Fruit fly (Drosophila melanogaster) whole organism, embryonic: Measurements from ENCODE around the gene CG14352.
A peak's percentile ranks its signal among the peaks of the same experiment; 100 is the strongest.

ENCODE experiments used
- Atf3 ChIP-seq: fragments of 200-800 bp; sonication (Bioruptor generic); optimal IDR thresholded peaks from 3 replicates; lab custom pipeline; 2016; ENCODE audit warnings: missing biosample characterization, missing genetic modification characterization
- Blimp-1 ChIP-seq: fragments of 200-800 bp; sonication (Bioruptor generic); optimal IDR thresholded peaks from 3 replicates; lab custom pipeline; 2018; ENCODE audit warnings: missing biosample characterization, missing genetic modification characterization, mild to moderate bottlenecking, moderate library complexity, missing genetic modification reagents
- CG10267 ChIP-seq: fragments of 200-800 bp; sonication (Bioruptor generic); optimal IDR thresholded peaks from 2 replicates; lab custom pipeline; 2018; ENCODE audit warnings: missing biosample characterization, mild to moderate bottlenecking, missing genetic modification characterization, moderate library complexity
- CG10366 ChIP-seq: fragments of 200-800 bp; sonication (Bioruptor generic); IDR thresholded peaks from 2 replicates; pipeline ENCODE4 v1.3.6; 2022; ENCODE audit warnings: missing biosample characterization, missing genetic modification characterization
- CG11085 ChIP-seq: fragments of 200-800 bp; sonication (Bioruptor generic); IDR thresholded peaks from 2 replicates; pipeline ENCODE4 v1.3.6; 2022; ENCODE audit warnings: missing biosample characterization, missing genetic modification characterization
- CG12155 ChIP-seq: fragments of 200-800 bp; sonication (Bioruptor generic); optimal IDR thresholded peaks from 3 replicates; lab custom pipeline; 2016; ENCODE audit warnings: missing biosample characterization, missing genetic modification characterization
- CG12769 ChIP-seq: fragments of 200-800 bp; sonication (Bioruptor generic); optimal IDR thresholded peaks from 2 replicates; lab custom pipeline; 2019; ENCODE audit warnings: missing biosample characterization, mild to moderate bottlenecking, missing genetic modification characterization, moderate library complexity
- CG1529 ChIP-seq: fragments of 200-800 bp; sonication (Bioruptor generic); optimal IDR thresholded peaks from 3 replicates; lab custom pipeline; 2018; ENCODE audit warnings: missing biosample characterization, missing genetic modification characterization
- CG16863 ChIP-seq: fragments of 200-800 bp; sonication (Bioruptor generic); optimal IDR thresholded peaks from 3 replicates; lab custom pipeline; 2016; ENCODE audit warnings: missing biosample characterization, missing genetic modification characterization
- CG2116 ChIP-seq: fragments of 200-800 bp; sonication (Bioruptor generic); optimal IDR thresholded peaks from 3 replicates; lab custom pipeline; 2018; ENCODE audit warnings: missing biosample characterization, mild to moderate bottlenecking, missing genetic modification characterization
- CG2199 ChIP-seq: fragments of 200-800 bp; sonication (Bioruptor generic); IDR thresholded peaks from 3 replicates; pipeline ENCODE4 v1.3.6; 2022; ENCODE audit warnings: missing biosample characterization, missing genetic modification characterization
- CG2678 ChIP-seq: fragments of 200-800 bp; sonication (Bioruptor generic); optimal IDR thresholded peaks from 3 replicates; lab custom pipeline; 2019; ENCODE audit warnings: missing biosample characterization, mild to moderate bottlenecking, missing genetic modification characterization, moderate library complexity
- CG32532 ChIP-seq: fragments of 200-800 bp; sonication (Bioruptor generic); IDR thresholded peaks from 2 replicates; pipeline ENCODE4 v1.3.6; 2022; ENCODE audit warnings: missing biosample characterization, missing genetic modification characterization
- CG34376 ChIP-seq: fragments of 200-800 bp; sonication (Bioruptor generic); optimal IDR thresholded peaks from 2 replicates; lab custom pipeline; 2018; ENCODE audit warnings: missing biosample characterization, mild to moderate bottlenecking, missing genetic modification characterization
- CG4707 ChIP-seq: fragments of 200-800 bp; sonication (Bioruptor generic); optimal IDR thresholded peaks from 2 replicates; lab custom pipeline; 2018; ENCODE audit warnings: missing biosample characterization, mild to moderate bottlenecking, missing genetic modification characterization, moderate library complexity
- CG6813 ChIP-seq: fragments of 200-800 bp; sonication (Bioruptor generic); optimal IDR thresholded peaks from 2 replicates; lab custom pipeline; 2017; ENCODE audit warnings: missing biosample characterization, missing genetic modification characterization, mild to moderate bottlenecking, moderate library complexity, missing genetic modification reagents
- CG8388 ChIP-seq: fragments of 200-800 bp; sonication (Bioruptor generic); optimal IDR thresholded peaks from 2 replicates; lab custom pipeline; 2019; ENCODE audit warnings: missing biosample characterization, mild to moderate bottlenecking, missing genetic modification characterization, moderate library complexity
- CG8924 ChIP-seq: fragments of 200-800 bp; optimal IDR thresholded peaks from 3 replicates; lab custom pipeline; 2019; ENCODE audit warnings: missing biosample characterization, mild to moderate bottlenecking, missing genetic modification characterization, moderate library complexity
- CG9797 ChIP-seq: fragments of 200-800 bp; sonication (Bioruptor generic); optimal IDR thresholded peaks from 3 replicates; lab custom pipeline; 2018; ENCODE audit warnings: missing biosample characterization, mild to moderate bottlenecking, missing genetic modification characterization
- CG9876 ChIP-seq: fragments of 200-800 bp; sonication (Bioruptor generic); optimal IDR thresholded peaks from 2 replicates; lab custom pipeline; 2016; ENCODE audit warnings: missing biosample characterization, missing genetic modification characterization
- Dip2 ChIP-seq: fragments of 200-800 bp; sonication (Bioruptor generic); IDR thresholded peaks from 2 replicates; pipeline ENCODE4 v1.3.6; 2022; ENCODE audit warnings: missing biosample characterization, missing genetic modification characterization
- Eip74EF ChIP-seq, 2 experiments: fragments of 200-800 bp in 1 of 2; fragments of >200 bp in 1 of 2; sonication (Bioruptor generic) in 1 of 2; optimal IDR thresholded peaks; 2 replicates each; lab custom pipeline; 2017 to 2019; ENCODE audit warnings: missing biosample characterization in 2 of 2, missing genetic modification characterization in 2 of 2, mild to moderate bottlenecking in 1 of 2, moderate library complexity in 1 of 2
- HLHmδ ChIP-seq: fragments of 200-800 bp; sonication (Bioruptor generic); optimal IDR thresholded peaks from 2 replicates; lab custom pipeline; 2018; ENCODE audit warnings: missing biosample characterization, mild to moderate bottlenecking, missing genetic modification characterization, moderate library complexity
- Mes4 ChIP-seq: fragments of 200-800 bp; sonication (Bioruptor generic); optimal IDR thresholded peaks from 2 replicates; lab custom pipeline; 2016; ENCODE audit warnings: missing biosample characterization, missing genetic modification characterization
- NK7.1 ChIP-seq: fragments of 200-800 bp; sonication (Bioruptor generic); optimal IDR thresholded peaks from 3 replicates; lab custom pipeline; 2016; ENCODE audit warnings: missing biosample characterization, missing genetic modification characterization
- TFAM ChIP-seq: fragments of 200-800 bp; sonication (Bioruptor generic); optimal IDR thresholded peaks from 2 replicates; lab custom pipeline; 2017; ENCODE audit warnings: missing biosample characterization, missing genetic modification characterization, inconsistent platforms
- Taf1 ChIP-seq: fragments of 200-800 bp; sonication (Bioruptor generic); IDR thresholded peaks from 2 replicates; pipeline ENCODE4 v1.3.6; 2022; ENCODE audit warnings: missing biosample characterization, missing genetic modification characterization
- Usf ChIP-seq: fragments of 200-800 bp; sonication (Bioruptor generic); optimal IDR thresholded peaks from 2 replicates; lab custom pipeline; 2017; ENCODE audit warnings: missing genotype, missing biosample characterization, missing genetic modification characterization
- aop ChIP-seq: fragments of 200-800 bp; sonication (Bioruptor generic); IDR thresholded peaks from 2 replicates; pipeline ENCODE4 v1.3.6; 2022; ENCODE audit warnings: missing biosample characterization, missing genetic modification characterization
- bab2 ChIP-seq: fragments of 200-800 bp; sonication (Bioruptor generic); optimal IDR thresholded peaks from 2 replicates; lab custom pipeline; 2016; ENCODE audit warnings: missing biosample characterization, missing genetic modification characterization
- bcd ChIP-seq: fragments of 200-800 bp; sonication (Bioruptor generic); optimal IDR thresholded peaks from 2 replicates; lab custom pipeline; 2017; ENCODE audit warnings: missing biosample characterization, mild to moderate bottlenecking, missing genetic modification characterization
- cg ChIP-seq: fragments of 200-800 bp; sonication (Bioruptor generic); optimal IDR thresholded peaks from 3 replicates; lab custom pipeline; 2019; ENCODE audit warnings: missing biosample characterization, mild to moderate bottlenecking, missing genetic modification characterization, moderate library complexity
- chn ChIP-seq: fragments of 200-800 bp; sonication (Bioruptor generic); optimal IDR thresholded peaks from 2 replicates; lab custom pipeline; 2016; ENCODE audit warnings: missing biosample characterization, missing genetic modification characterization
- danr ChIP-seq: fragments of 200-800 bp; sonication (Bioruptor generic); IDR thresholded peaks from 2 replicates; pipeline ENCODE4 v1.3.6; 2022; ENCODE audit warnings: missing biosample characterization, missing genetic modification characterization
- gcm ChIP-seq: fragments of 200-800 bp; sonication (Bioruptor generic); optimal IDR thresholded peaks from 2 replicates; lab custom pipeline; 2019; ENCODE audit warnings: missing biosample characterization, mild to moderate bottlenecking, missing genetic modification characterization, moderate library complexity
- grn ChIP-seq: fragments of 200-800 bp; sonication (Bioruptor generic); optimal IDR thresholded peaks from 3 replicates; lab custom pipeline; 2017; ENCODE audit warnings: missing biosample characterization, missing genetic modification characterization
- hb ChIP-seq: fragments of 200-800 bp; sonication (Bioruptor generic); IDR thresholded peaks from 3 replicates; pipeline ENCODE4 v1.3.6; 2022; ENCODE audit warnings: missing biosample characterization, missing genetic modification characterization; ENCODE audit not compliant: partially characterized antibody
- jigr1 ChIP-seq: fragments of 200-800 bp; sonication (Bioruptor generic); IDR thresholded peaks from 3 replicates; pipeline ENCODE4 v1.3.6; 2022; ENCODE audit warnings: missing biosample characterization, missing genetic modification characterization
- jing ChIP-seq: fragments of 200-800 bp; sonication (Bioruptor generic); optimal IDR thresholded peaks from 2 replicates; lab custom pipeline; 2018; ENCODE audit warnings: missing biosample characterization, mild to moderate bottlenecking, missing genetic modification characterization
- kah ChIP-seq: fragments of 200-800 bp; sonication (Bioruptor generic); optimal IDR thresholded peaks from 2 replicates; lab custom pipeline; 2018; ENCODE audit warnings: missing biosample characterization, mild to moderate bottlenecking, missing genetic modification characterization
- ken ChIP-seq: fragments of 200-800 bp; sonication (Bioruptor generic); IDR thresholded peaks from 3 replicates; pipeline ENCODE4 v1.3.6; 2022; ENCODE audit warnings: missing biosample characterization, missing genetic modification characterization
- oc ChIP-seq: fragments of 200-800 bp; sonication (Bioruptor generic); optimal IDR thresholded peaks from 2 replicates; lab custom pipeline; 2018; ENCODE audit warnings: missing biosample characterization, mild to moderate bottlenecking, missing genetic modification characterization, moderate library complexity
- onecut ChIP-seq: fragments of 200-800 bp; sonication (Bioruptor generic); IDR thresholded peaks from 2 replicates; pipeline ENCODE4 v1.3.6; 2022; ENCODE audit warnings: missing biosample characterization, missing genetic modification characterization
- p53 ChIP-seq: fragments of 200-800 bp; sonication (Bioruptor generic); optimal IDR thresholded peaks from 2 replicates; lab custom pipeline; 2016; ENCODE audit warnings: missing biosample characterization, missing genetic modification characterization
- peb ChIP-seq: fragments of 200-800 bp; sonication (Bioruptor generic); IDR thresholded peaks from 2 replicates; pipeline ENCODE4 v1.3.6; 2022; ENCODE audit warnings: missing biosample characterization, missing genetic modification characterization
- sim ChIP-seq: fragments of 200-800 bp; sonication (Bioruptor generic); IDR thresholded peaks from 2 replicates; pipeline ENCODE4 v1.3.6; 2022; ENCODE audit warnings: missing biosample characterization, missing genetic modification characterization
- sna ChIP-seq: fragments of 200-800 bp; sonication (Bioruptor generic); IDR thresholded peaks from 2 replicates; pipeline ENCODE4 v1.3.6; 2022; ENCODE audit warnings: missing biosample characterization, missing genetic modification characterization; ENCODE audit not compliant: partially characterized antibody
- so ChIP-seq: fragments of 200-800 bp; sonication (Bioruptor generic); IDR thresholded peaks from 3 replicates; pipeline ENCODE4 v1.3.6; 2022; ENCODE audit warnings: missing biosample characterization, missing genetic modification characterization
- sr ChIP-seq: fragments of 200-800 bp; sonication (Bioruptor generic); IDR thresholded peaks from 3 replicates; pipeline ENCODE4 v1.3.6; 2022; ENCODE audit warnings: missing biosample characterization, missing genetic modification characterization
- tll ChIP-seq, 2 experiments: fragments of 200-800 bp in 1 of 2; fragments of >200 bp in 1 of 2; sonication (Bioruptor generic) in 1 of 2; optimal IDR thresholded peaks; 2 replicates each; lab custom pipeline; 2017 to 2019; ENCODE audit warnings: missing biosample characterization in 2 of 2, missing genetic modification characterization in 2 of 2, mild to moderate bottlenecking in 1 of 2, moderate library complexity in 1 of 2
- zen2 ChIP-seq: fragments of 200-800 bp; sonication (Bioruptor generic); IDR thresholded peaks from 3 replicates; pipeline ENCODE4 v1.3.6; 2022; ENCODE audit warnings: missing biosample characterization, missing genetic modification characterization; ENCODE audit not compliant: partially characterized antibody

Gene CG14352

DNA sequence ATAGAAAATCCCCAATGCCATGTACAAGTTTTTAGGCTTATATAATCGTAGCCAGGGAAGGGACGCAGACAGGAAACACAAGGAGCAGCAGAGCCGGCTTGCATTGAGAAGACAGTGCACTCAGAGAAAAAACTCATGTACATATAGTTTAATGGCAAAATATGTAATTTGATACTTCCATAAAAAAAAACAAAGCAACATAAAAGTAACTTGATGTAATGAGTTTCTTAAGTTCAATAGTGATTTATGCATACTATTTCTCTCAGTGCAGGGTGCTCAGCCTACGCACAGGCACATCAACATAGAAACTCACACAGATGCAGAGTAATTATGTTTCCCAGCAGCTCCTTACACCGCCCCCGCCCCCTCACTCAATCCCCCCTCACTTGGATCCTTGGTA lies 9.6 kb downstream of the CG14352 start (continued):
- peak; percentile 49 for TF ChIP-seq Blimp-1 (GFP tag; lab: Kevin White, UChicago)
- peak; percentile 51 for TF ChIP-seq CG8388 (GFP tag; lab: Kevin White, UChicago)
- TF ChIP-seq chn: peak; percentile 56
- no peak for TF ChIP-seq CG2116 (GFP tag; lab: Kevin White, UChicago)
- TF ChIP-seq tll (GFP tag; optimal IDR thresholded peaks at IDR 0.05; lab: Kevin White, UChicago): no peak
- no peak for TF ChIP-seq Dip2
- no peak; the same call in 1 of the 3 replicates for TF ChIP-seq so (GFP tag; lab: Robert Waterston, UW)
- TF ChIP-seq bcd (GFP tag; lab: Kevin White, UChicago): peak; percentile 59
- TF ChIP-seq Usf (GFP tag; lab: Kevin White, UChicago): no peak
- peak; percentile 59 for TF ChIP-seq CG34376
- peak; percentile 72 for TF ChIP-seq CG10366 (GFP tag; lab: Robert Waterston, UW)
- TF ChIP-seq zen2: no peak
- TF ChIP-seq CG11085 (GFP tag; lab: Robert Waterston, UW): peak; percentile 57
- TF ChIP-seq gcm: peak; percentile 26
- TF ChIP-seq jigr1 (GFP tag; lab: Robert Waterston, UW): no peak
- TF ChIP-seq TFAM (GFP tag; lab: Kevin White, UChicago): no peak
- peak; percentile 80 for TF ChIP-seq CG2678 (tag; lab: Kevin White, UChicago)
- TF ChIP-seq CG2199: no peak
- TF ChIP-seq CG9797 (GFP tag; lab: Kevin White, UChicago): no peak
- peak; percentile 47 for TF ChIP-seq bab2 (GFP tag; lab: Kevin White, UChicago)
- no peak for TF ChIP-seq CG4707 (GFP tag; lab: Kevin White, UChicago)
- peak; percentile 64 for TF ChIP-seq CG32532 (GFP tag; lab: Robert Waterston, UW)
- peak in 1 of 2 experiments; percentile 35 for TF ChIP-seq Eip74EF (GFP tag; optimal IDR thresholded peaks at IDR 0.05; lab: Kevin White, UChicago)
- TF ChIP-seq Mes4 (GFP tag; lab: Kevin White, UChicago): peak; percentile 53
- TF ChIP-seq CG12769: peak; percentile 60
- TF ChIP-seq CG12155 (GFP tag; lab: Kevin White, UChicago): peak; percentile 32
- TF ChIP-seq aop: no peak
- peak; percentile 16 for TF ChIP-seq CG9876
- TF ChIP-seq CG1529 (GFP tag; lab: Kevin White, UChicago): peak; percentile 27
- peak; percentile 60 for TF ChIP-seq CG16863
- TF ChIP-seq sna (GFP tag; lab: Robert Waterston, UW): no peak
- peak; percentile 45 for TF ChIP-seq jing (GFP tag; lab: Kevin White, UChicago)
- TF ChIP-seq CG8924 (tag; lab: Kevin White, UChicago): peak; percentile 50
- TF ChIP-seq NK7.1 (GFP tag; lab: Kevin White, UChicago): no peak
- TF ChIP-seq Atf3 (GFP tag; lab: Kevin White, UChicago): peak; percentile 52
- TF ChIP-seq onecut (GFP tag; lab: Robert Waterston, UW): peak; percentile 66
- peak; percentile 78 for TF ChIP-seq ken (GFP tag; lab: Robert Waterston, UW)
- TF ChIP-seq kah (GFP tag; lab: Kevin White, UChicago): no peak
- peak; percentile 9 for TF ChIP-seq p53
- peak; percentile 5 for TF ChIP-seq CG6813 (GFP tag; lab: Kevin White, UChicago)
- no peak for TF ChIP-seq hb
- TF ChIP-seq Taf1 (GFP tag; lab: Robert Waterston, UW): peak; percentile 63
- no peak for TF ChIP-seq grn (GFP tag; lab: Kevin White, UChicago)
- TF ChIP-seq danr (GFP tag; lab: Robert Waterston, UW): no peak
- no peak for TF ChIP-seq sim (GFP tag; lab: Robert Waterston, UW)
- TF ChIP-seq sr: 0 out of 3 replicates have a peak, but pooled peaks have one; percentile 12
- TF ChIP-seq peb (GFP tag; lab: Robert Waterston, UW): no peak
- no peak for TF ChIP-seq cg (GFP tag; lab: Kevin White, UChicago)
- TF ChIP-seq CG10267 (tag; lab: Kevin White, UChicago): peak; percentile 25
- TF ChIP-seq HLHmδ: no peak
- peak; percentile 64 for TF ChIP-seq oc (tag; lab: Kevin White, UChicago)
